Fruit fly (Drosophila melanogaster) whole organism, embryonic: ENCODE measurements around the gene Glut3.
A peak's percentile ranks its signal among the peaks of the same experiment; 100 is the strongest.

Experiments
- ATbp ChIP-seq: fragments of 200-800 bp; sonication (Bioruptor generic); optimal IDR thresholded peaks from 2 replicates; lab custom pipeline; 2017; ENCODE audit warnings: missing biosample characterization, mild to moderate bottlenecking, missing genetic modification characterization, missing genetic modification reagents
- Asciz ChIP-seq: fragments of 200-800 bp; sonication (Bioruptor generic); optimal IDR thresholded peaks from 2 replicates; lab custom pipeline; 2017; ENCODE audit warnings: missing biosample characterization, mild to moderate bottlenecking, missing genetic modification characterization, missing genetic modification reagents
- CG10321 ChIP-seq: fragments of 200-800 bp; sonication (Bioruptor generic); IDR thresholded peaks from 2 replicates; pipeline ENCODE4 v1.3.6; 2022; ENCODE audit warnings: missing biosample characterization, missing genetic modification characterization
- CG11456 ChIP-seq: fragments of 200-800 bp; sonication (Bioruptor generic); IDR thresholded peaks from 3 replicates; pipeline ENCODE4 v1.3.6; 2022; ENCODE audit warnings: missing biosample characterization, missing genetic modification characterization
- CG11695 ChIP-seq: fragments of 200-800 bp; sonication (Bioruptor generic); IDR thresholded peaks from 3 replicates; pipeline ENCODE4 v1.3.6; 2022; ENCODE audit warnings: missing biosample characterization, missing genetic modification characterization
- CG1647 ChIP-seq: fragments of 200-800 bp; sonication (Bioruptor generic); optimal IDR thresholded peaks from 3 replicates; lab custom pipeline; 2016; ENCODE audit warnings: missing biosample characterization, missing genetic modification characterization
- CG16813 ChIP-seq: fragments of 200-800 bp; sonication (Bioruptor generic); IDR thresholded peaks from 3 replicates; pipeline ENCODE4 v1.3.6; 2022; ENCODE audit warnings: missing biosample characterization, missing genetic modification characterization; ENCODE audit not compliant: partially characterized antibody
- CG17359 ChIP-seq: fragments of 200-800 bp; sonication (Bioruptor generic); optimal IDR thresholded peaks from 3 replicates; lab custom pipeline; 2018; ENCODE audit warnings: missing biosample characterization, mild to moderate bottlenecking, missing genetic modification characterization, moderate library complexity
- CG18476 ChIP-seq: fragments of 200-800 bp; sonication (Bioruptor generic); optimal IDR thresholded peaks from 2 replicates; lab custom pipeline; 2016; ENCODE audit warnings: missing biosample characterization, mild to moderate bottlenecking, missing genetic modification characterization
- CG18764 ChIP-seq: fragments of 200-800 bp; sonication (Bioruptor generic); optimal IDR thresholded peaks from 3 replicates; lab custom pipeline; 2016; ENCODE audit warnings: missing biosample characterization, missing genetic modification characterization
- CG2120 ChIP-seq: fragments of 200-800 bp; sonication (Bioruptor generic); optimal IDR thresholded peaks from 3 replicates; lab custom pipeline; 2016; ENCODE audit warnings: missing biosample characterization, missing genetic modification characterization
- CG2875 ChIP-seq: fragments of 200-800 bp; sonication (Bioruptor generic); optimal IDR thresholded peaks from 2 replicates; lab custom pipeline; 2017; ENCODE audit warnings: missing biosample characterization, mild to moderate bottlenecking, missing genetic modification characterization, missing genetic modification reagents
- CG32767 ChIP-seq: fragments of 200-800 bp; sonication (Bioruptor generic); IDR thresholded peaks from 2 replicates; pipeline ENCODE4 v1.3.6; 2022; ENCODE audit warnings: missing biosample characterization, missing genetic modification characterization
- CG33213 ChIP-seq: fragments of 200-800 bp; sonication (Bioruptor generic); optimal IDR thresholded peaks from 3 replicates; lab custom pipeline; 2016; ENCODE audit warnings: missing biosample characterization, missing genetic modification characterization
- CG6689 ChIP-seq: fragments of 200-800 bp; sonication (Bioruptor generic); IDR thresholded peaks from 2 replicates; pipeline ENCODE4 v1.3.6; 2022; ENCODE audit warnings: missing biosample characterization, missing genetic modification characterization
- CG6791 ChIP-seq: fragments of 200-800 bp; sonication (Bioruptor generic); IDR thresholded peaks from 3 replicates; pipeline ENCODE4 v1.3.6; 2022; ENCODE audit warnings: missing biosample characterization, missing genetic modification characterization; ENCODE audit not compliant: partially characterized antibody
- CG8388 ChIP-seq: fragments of 200-800 bp; sonication (Bioruptor generic); optimal IDR thresholded peaks from 2 replicates; lab custom pipeline; 2019; ENCODE audit warnings: missing biosample characterization, mild to moderate bottlenecking, missing genetic modification characterization, moderate library complexity
- CG8478 ChIP-seq: fragments of >200 bp; optimal IDR thresholded peaks from 2 replicates; lab custom pipeline; 2018
- CoRest ChIP-seq: fragments of 200-800 bp; sonication (Bioruptor generic); optimal IDR thresholded peaks from 3 replicates; lab custom pipeline; 2018; ENCODE audit warnings: missing biosample characterization, mild to moderate bottlenecking, missing genetic modification characterization, moderate library complexity
- CrebB ChIP-seq: fragments of 200-800 bp; sonication (Bioruptor generic); optimal IDR thresholded peaks from 3 replicates; lab custom pipeline; 2018; ENCODE audit warnings: missing biosample characterization, mild to moderate bottlenecking, missing genetic modification characterization
- D ChIP-seq, 2 experiments: fragments of 200-800 bp in 1 of 2; fragments of >200 bp in 1 of 2; sonication (Bioruptor generic) in 1 of 2; optimal IDR thresholded peaks; 2 replicates in 1 of 2; 3 replicates in 1 of 2; lab custom pipeline; 2017; ENCODE audit warnings: mild to moderate bottlenecking in 1 of 2, missing biosample characterization in 1 of 2, missing genetic modification characterization in 1 of 2, missing genetic modification reagents in 1 of 2
- Dfd ChIP-seq, 2 experiments: fragments of >200 bp; optimal IDR thresholded peaks; 2 replicates each; lab custom pipeline; 2017; ENCODE audit warnings: missing biosample characterization in 2 of 2, missing genetic modification characterization in 2 of 2
- Doc3 ChIP-seq: fragments of 200-800 bp; sonication (Bioruptor generic); IDR thresholded peaks from 3 replicates; pipeline ENCODE4 v1.3.6; 2022; ENCODE audit warnings: missing biosample characterization, missing genetic modification characterization; ENCODE audit not compliant: partially characterized antibody
- Ets65A ChIP-seq: fragments of 200-800 bp; sonication (Bioruptor generic); peaks from one replicate; lab custom pipeline; 2016; ENCODE audit warnings: missing biosample characterization, missing genetic modification characterization
- Fer1 ChIP-seq: fragments of 200-800 bp; sonication (Bioruptor generic); optimal IDR thresholded peaks from 2 replicates; lab custom pipeline; 2017; ENCODE audit warnings: missing biosample characterization, mild to moderate bottlenecking, missing genetic modification characterization
- HmgZ ChIP-seq: fragments of 200-800 bp; sonication (Bioruptor generic); optimal IDR thresholded peaks from 2 replicates; lab custom pipeline; 2018; ENCODE audit warnings: missing biosample characterization, mild to moderate bottlenecking, missing genetic modification characterization
- Max ChIP-seq: fragments of 200-800 bp; sonication (Bioruptor generic); optimal IDR thresholded peaks from 2 replicates; lab custom pipeline; 2016; ENCODE audit warnings: missing biosample characterization, mild to moderate bottlenecking, missing genetic modification characterization
- aop ChIP-seq: fragments of 200-800 bp; sonication (Bioruptor generic); IDR thresholded peaks from 2 replicates; pipeline ENCODE4 v1.3.6; 2022; ENCODE audit warnings: missing biosample characterization, missing genetic modification characterization
- bbx ChIP-seq: fragments of 200-800 bp; sonication (Bioruptor generic); IDR thresholded peaks from 2 replicates; pipeline ENCODE4 v1.3.6; 2022; ENCODE audit warnings: missing biosample characterization, missing genetic modification characterization; ENCODE audit not compliant: partially characterized antibody
- cato ChIP-seq: fragments of 200-800 bp; sonication (Bioruptor generic); optimal IDR thresholded peaks from 2 replicates; lab custom pipeline; 2016; ENCODE audit warnings: missing biosample characterization, missing genetic modification characterization, borderline replicate concordance
- dmrt99B ChIP-seq: fragments of 200-800 bp; sonication (Bioruptor generic); optimal IDR thresholded peaks from 2 replicates; lab custom pipeline; 2018; ENCODE audit warnings: missing biosample characterization, mild to moderate bottlenecking, missing genetic modification characterization, moderate library complexity
- emc ChIP-seq: fragments of 200-800 bp; sonication (Bioruptor generic); optimal IDR thresholded peaks from 2 replicates; lab custom pipeline; 2016; ENCODE audit warnings: missing biosample characterization, missing genetic modification characterization
- fd96Cb ChIP-seq: fragments of 200-800 bp; sonication (Bioruptor generic); optimal IDR thresholded peaks from 2 replicates; lab custom pipeline; 2018; ENCODE audit warnings: missing biosample characterization, mild to moderate bottlenecking, missing genetic modification characterization, moderate library complexity
- ftz-f1 ChIP-seq: fragments of 200-800 bp; sonication (Bioruptor generic); optimal IDR thresholded peaks from 2 replicates; lab custom pipeline; 2016; ENCODE audit warnings: missing biosample characterization, missing genetic modification characterization
- gcm ChIP-seq: fragments of 200-800 bp; sonication (Bioruptor generic); optimal IDR thresholded peaks from 2 replicates; lab custom pipeline; 2019; ENCODE audit warnings: missing biosample characterization, mild to moderate bottlenecking, missing genetic modification characterization, moderate library complexity
- gsb ChIP-seq: fragments of 200-800 bp; sonication (Bioruptor generic); IDR thresholded peaks from 2 replicates; pipeline ENCODE4 v1.3.6; 2022; ENCODE audit warnings: missing biosample characterization, missing genetic modification characterization
- hth ChIP-seq: fragments of >200 bp; optimal IDR thresholded peaks from 2 replicates; lab custom pipeline; 2017; ENCODE audit warnings: inconsistent platforms
- lov ChIP-seq, 2 experiments: fragments of 200-800 bp in 1 of 2; fragments of >200 bp in 1 of 2; sonication (Bioruptor generic) in 1 of 2; IDR thresholded peaks in 1 of 2; optimal IDR thresholded peaks in 1 of 2; 2 replicates in 1 of 2; 3 replicates in 1 of 2; pipeline versions ENCODE4 v1.3.6 to Lab custom; 2017 to 2022; ENCODE audit warnings: missing biosample characterization in 1 of 2, missing genetic modification characterization in 1 of 2
- nau ChIP-seq: fragments of 200-800 bp; sonication (Bioruptor generic); optimal IDR thresholded peaks from 3 replicates; lab custom pipeline; 2017; ENCODE audit warnings: missing biosample characterization, mild to moderate bottlenecking, missing genetic modification characterization, missing genetic modification reagents
- nerfin-2 ChIP-seq: fragments of 200-800 bp; sonication (Bioruptor generic); IDR thresholded peaks from 2 replicates; pipeline ENCODE4 v1.3.6; 2022; ENCODE audit warnings: missing biosample characterization, missing genetic modification characterization; ENCODE audit not compliant: partially characterized antibody
- oc ChIP-seq: fragments of 200-800 bp; sonication (Bioruptor generic); optimal IDR thresholded peaks from 2 replicates; lab custom pipeline; 2018; ENCODE audit warnings: missing biosample characterization, mild to moderate bottlenecking, missing genetic modification characterization, moderate library complexity
- scrt ChIP-seq: fragments of 200-800 bp; sonication (Bioruptor generic); optimal IDR thresholded peaks from 2 replicates; lab custom pipeline; 2018; ENCODE audit warnings: missing biosample characterization, mild to moderate bottlenecking, missing genetic modification characterization, moderate library complexity
- tgo ChIP-seq: fragments of 200-800 bp; sonication (Bioruptor generic); IDR thresholded peaks from 3 replicates; pipeline ENCODE4 v1.3.6; 2022; ENCODE audit warnings: missing biosample characterization, missing genetic modification characterization
- tll ChIP-seq, 2 experiments: fragments of 200-800 bp in 1 of 2; fragments of >200 bp in 1 of 2; sonication (Bioruptor generic) in 1 of 2; optimal IDR thresholded peaks; 2 replicates each; lab custom pipeline; 2017 to 2019; ENCODE audit warnings: missing biosample characterization in 2 of 2, missing genetic modification characterization in 2 of 2, mild to moderate bottlenecking in 1 of 2, moderate library complexity in 1 of 2
- tna ChIP-seq: fragments of 200-800 bp; sonication (Bioruptor generic); IDR thresholded peaks from 2 replicates; pipeline ENCODE4 v1.3.6; 2022; ENCODE audit warnings: missing biosample characterization, missing genetic modification characterization; ENCODE audit not compliant: partially characterized antibody
- vnd ChIP-seq: fragments of 200-800 bp; sonication (Bioruptor generic); IDR thresholded peaks from 3 replicates; pipeline ENCODE4 v1.3.6; 2022; ENCODE audit warnings: missing biosample characterization, missing genetic modification characterization; ENCODE audit not compliant: partially characterized antibody
- wdn ChIP-seq: fragments of 200-800 bp; sonication (Bioruptor generic); IDR thresholded peaks from 2 replicates; pipeline ENCODE4 v1.3.6; 2022; ENCODE audit warnings: missing biosample characterization, missing genetic modification characterization
- zfh2 ChIP-seq: fragments of 200-800 bp; sonication (Bioruptor generic); optimal IDR thresholded peaks from 2 replicates; lab custom pipeline; 2016; ENCODE audit warnings: missing biosample characterization, missing genetic modification characterization

Gene Glut3

dm6 chr3R:16793935-16794589, 6.0 kb downstream of the Glut3 start (continued):
- TF ChIP-seq emc (no peak), Doc3 (GFP tag; lab: Robert Waterston, UW) (no peak), CG33213 (GFP tag; lab: Kevin White, UChicago) (no peak), oc (tag; lab: Kevin White, UChicago) (no peak), CG6791 (no peak), aop (GFP tag; lab: Robert Waterston, UW) (no peak), CG11695 (peak; percentile 41; the same call in 1 of the 3 replicates), nau (peak; percentile 20), gcm (GFP tag; lab: Kevin White, UChicago) (peak; percentile 26), Ets65A (peak; percentile 88), CoRest (tag; lab: Kevin White, UChicago) (peak; percentile 78), CG8388 (GFP tag; lab: Kevin White, UChicago) (peak; percentile 47), CG2120 (GFP tag; lab: Kevin White, UChicago) (peak; percentile 67), CG6689 (GFP tag; lab: Robert Waterston, UW) (peak; percentile 44; the same call in 1 of the 2 replicates), Asciz (GFP tag; lab: Kevin White, UChicago) (peak; percentile 42), fd96Cb (tag; lab: Kevin White, UChicago) (peak; percentile 67), Dfd (GFP tag; optimal IDR thresholded peaks at IDR 0.05; lab: Kevin White, UChicago) (no peak), tna (GFP tag; lab: Robert Waterston, UW) (no peak), tll (GFP tag; optimal IDR thresholded peaks at IDR 0.05; lab: Kevin White, UChicago) (no peak), CG2875 (peak; percentile 22), Max (peak; percentile 20), hth (lab: Kevin White, UChicago) (no peak), HmgZ (no peak), CG32767 (0 out of 2 replicates have a peak, but pooled peaks have one; percentile 25), gsb (GFP tag; lab: Robert Waterston, UW) (no peak), CG17359 (tag; lab: Kevin White, UChicago) (peak; percentile 60), D (optimal IDR thresholded peaks at IDR 0.05; lab: Kevin White, UChicago) (no peak), D (GFP tag; optimal IDR thresholded peaks at IDR 0.05; lab: Kevin White, UChicago) (peak; percentile 63), vnd (no peak), wdn (GFP tag; lab: Robert Waterston, UW) (no peak), ATbp (GFP tag; lab: Kevin White, UChicago) (peak; percentile 52), cato (GFP tag; lab: Kevin White, UChicago) (peak; percentile 2), zfh2 (GFP tag; lab: Kevin White, UChicago) (peak; percentile 13), scrt (peak; percentile 56), CG11456 (GFP tag; lab: Robert Waterston, UW) (no peak), CrebB (tag; lab: Kevin White, UChicago) (no peak), CG18476 (GFP tag; lab: Kevin White, UChicago) (peak; percentile 45), CG18764 (GFP tag; lab: Kevin White, UChicago) (peak; percentile 3), CG10321 (GFP tag; lab: Robert Waterston, UW) (no peak), dmrt99B (tag; lab: Kevin White, UChicago) (peak; percentile 76), ftz-f1 (no peak), lov (optimal IDR thresholded peaks at IDR 0.05; lab: Kevin White, UChicago) (no peak), lov (GFP tag; IDR thresholded peaks at IDR 0.05; lab: Robert Waterston, UW) (no peak), CG16813 (GFP tag; lab: Robert Waterston, UW) (no peak), Fer1 (GFP tag; lab: Kevin White, UChicago) (peak; percentile 74), tgo (GFP tag; lab: Robert Waterston, UW) (peak; percentile 27; the same call in 1 of the 3 replicates), CG1647 (GFP tag; lab: Kevin White, UChicago) (no peak), CG8478 (lab: Kevin White, UChicago) (no peak), nerfin-2 (no peak), bbx (GFP tag; lab: Robert Waterston, UW) (no peak)
